Fruit fly (Drosophila melanogaster) whole organism, embryonic: ENCODE measurements around the gene CG32170.

ENCODE experiments used
- B-H2 ChIP-seq: fragments of 200-800 bp; sonication (Bioruptor generic); optimal IDR thresholded peaks from 2 replicates; lab custom pipeline; 2018; ENCODE audit warnings: missing biosample characterization, mild to moderate bottlenecking, missing genetic modification characterization
- CG10321 ChIP-seq: fragments of 200-800 bp; sonication (Bioruptor generic); IDR thresholded peaks from 2 replicates; pipeline ENCODE4 v1.3.6; 2022; ENCODE audit warnings: missing biosample characterization, missing genetic modification characterization
- CG11456 ChIP-seq: fragments of 200-800 bp; sonication (Bioruptor generic); IDR thresholded peaks from 3 replicates; pipeline ENCODE4 v1.3.6; 2022; ENCODE audit warnings: missing biosample characterization, missing genetic modification characterization
- CG11696 ChIP-seq: fragments of 200-800 bp; sonication (Bioruptor generic); IDR thresholded peaks from 2 replicates; pipeline ENCODE4 v1.3.6; 2022; ENCODE audit warnings: missing biosample characterization, missing genetic modification characterization
- CG12236 ChIP-seq: fragments of 200-800 bp; sonication (Bioruptor generic); optimal IDR thresholded peaks from 2 replicates; lab custom pipeline; 2016; ENCODE audit warnings: missing biosample characterization, missing genetic modification characterization
- CG12769 ChIP-seq: fragments of 200-800 bp; sonication (Bioruptor generic); optimal IDR thresholded peaks from 2 replicates; lab custom pipeline; 2019; ENCODE audit warnings: missing biosample characterization, mild to moderate bottlenecking, missing genetic modification characterization, moderate library complexity
- CG13296 ChIP-seq: fragments of 200-800 bp; sonication (Bioruptor generic); optimal IDR thresholded peaks from 3 replicates; lab custom pipeline; 2018; ENCODE audit warnings: missing biosample characterization, mild to moderate bottlenecking, missing genetic modification characterization
- CG1602 ChIP-seq: fragments of 200-800 bp; sonication (Bioruptor generic); optimal IDR thresholded peaks from 3 replicates; lab custom pipeline; 2016; ENCODE audit warnings: missing biosample characterization, missing genetic modification characterization
- CG18262 ChIP-seq: fragments of 200-800 bp; optimal IDR thresholded peaks from 3 replicates; lab custom pipeline; 2019; ENCODE audit warnings: missing biosample characterization, mild to moderate bottlenecking, missing genetic modification characterization, moderate library complexity
- CG2116 ChIP-seq: fragments of 200-800 bp; sonication (Bioruptor generic); optimal IDR thresholded peaks from 3 replicates; lab custom pipeline; 2018; ENCODE audit warnings: missing biosample characterization, mild to moderate bottlenecking, missing genetic modification characterization
- CG2129 ChIP-seq: fragments of 200-800 bp; sonication (Bioruptor generic); IDR thresholded peaks from 2 replicates; pipeline ENCODE4 v1.3.6; 2022; ENCODE audit warnings: missing biosample characterization, missing genetic modification characterization; ENCODE audit not compliant: partially characterized antibody
- CG31365 ChIP-seq: fragments of 200-800 bp; sonication (Bioruptor generic); optimal IDR thresholded peaks from 2 replicates; lab custom pipeline; 2018; ENCODE audit warnings: missing biosample characterization, mild to moderate bottlenecking, missing genetic modification characterization
- CG5245 ChIP-seq: fragments of 200-800 bp; sonication (Bioruptor generic); optimal IDR thresholded peaks from 3 replicates; lab custom pipeline; 2016; ENCODE audit warnings: missing biosample characterization, missing genetic modification characterization
- CG6689 ChIP-seq: fragments of 200-800 bp; sonication (Bioruptor generic); IDR thresholded peaks from 2 replicates; pipeline ENCODE4 v1.3.6; 2022; ENCODE audit warnings: missing biosample characterization, missing genetic modification characterization
- CG7963 ChIP-seq: fragments of 200-800 bp; sonication (Bioruptor generic); IDR thresholded peaks from 3 replicates; pipeline ENCODE4 v1.3.6; 2022; ENCODE audit warnings: missing biosample characterization, missing genetic modification characterization; ENCODE audit not compliant: partially characterized antibody
- CG8478 ChIP-seq: fragments of >200 bp; optimal IDR thresholded peaks from 2 replicates; lab custom pipeline; 2018
- CTCF ChIP-seq: fragments of 200-800 bp; sonication (Bioruptor generic); optimal IDR thresholded peaks from 2 replicates; lab custom pipeline; 2017; ENCODE audit warnings: missing biosample characterization, mild to moderate bottlenecking, missing genetic modification characterization, moderate library complexity
- Dp ChIP-seq: fragments of 200-800 bp; sonication (Bioruptor generic); optimal IDR thresholded peaks from 2 replicates; lab custom pipeline; 2018; ENCODE audit warnings: missing biosample characterization, mild to moderate bottlenecking, missing genetic modification characterization, moderate library complexity
- Hmr ChIP-seq: fragments of 200-800 bp; sonication (Bioruptor generic); optimal IDR thresholded peaks from 3 replicates; lab custom pipeline; 2017; ENCODE audit warnings: mild to moderate bottlenecking, missing biosample characterization, missing genetic modification reagents, missing genetic modification characterization
- Mrtf ChIP-seq: fragments of 200-800 bp; sonication (Bioruptor generic); IDR thresholded peaks from 3 replicates; pipeline ENCODE4 v1.3.6; 2022; ENCODE audit warnings: missing biosample characterization, missing genetic modification characterization
- Opbp ChIP-seq: fragments of 200-800 bp; sonication (Bioruptor generic); IDR thresholded peaks from 3 replicates; pipeline ENCODE4 v1.3.6; 2022; ENCODE audit warnings: missing biosample characterization, missing genetic modification characterization; ENCODE audit not compliant: partially characterized antibody
- Optix ChIP-seq: fragments of 200-800 bp; sonication (Bioruptor generic); IDR thresholded peaks from 3 replicates; pipeline ENCODE4 v1.3.6; 2022; ENCODE audit warnings: missing biosample characterization, missing genetic modification characterization
- TFAM ChIP-seq: fragments of 200-800 bp; sonication (Bioruptor generic); optimal IDR thresholded peaks from 2 replicates; lab custom pipeline; 2017; ENCODE audit warnings: missing biosample characterization, missing genetic modification characterization, inconsistent platforms
- abd-A ChIP-seq: fragments of 200-800 bp; sonication (Bioruptor generic); optimal IDR thresholded peaks from 3 replicates; lab custom pipeline; 2019; ENCODE audit warnings: missing biosample characterization, mild to moderate bottlenecking, missing genetic modification characterization, moderate library complexity
- amos ChIP-seq: fragments of 200-800 bp; sonication (Bioruptor generic); IDR thresholded peaks from 2 replicates; pipeline ENCODE4 v1.3.6; 2022; ENCODE audit warnings: missing biosample characterization, missing genetic modification characterization; ENCODE audit not compliant: partially characterized antibody
- br ChIP-seq: fragments of >200 bp; optimal IDR thresholded peaks from 2 replicates; lab custom pipeline; 2017
- bsh ChIP-seq, 2 experiments: fragments of 200-800 bp; sonication (Bioruptor generic); optimal IDR thresholded peaks; 2 replicates each; lab custom pipeline; 2017 to 2018; ENCODE audit warnings: mild to moderate bottlenecking in 2 of 2, missing biosample characterization in 2 of 2, missing genetic modification characterization in 2 of 2, moderate library complexity in 1 of 2
- chinmo ChIP-seq: fragments of 200-800 bp; sonication (Bioruptor generic); IDR thresholded peaks from 4 replicates; pipeline ENCODE4 v1.3.6; 2022; ENCODE audit warnings: missing biosample characterization, missing genetic modification characterization; ENCODE audit not compliant: partially characterized antibody
- ci ChIP-seq: fragments of 200-800 bp; sonication (Bioruptor generic); IDR thresholded peaks from 3 replicates; pipeline ENCODE4 v1.3.6; 2022; ENCODE audit warnings: missing biosample characterization, missing genetic modification characterization
- crol ChIP-seq: fragments of 200-800 bp; sonication (Bioruptor generic); IDR thresholded peaks from 2 replicates; pipeline ENCODE4 v1.3.6; 2022; ENCODE audit warnings: missing biosample characterization, missing genetic modification characterization
- crp ChIP-seq, 2 experiments: fragments of 200-800 bp; sonication (Bioruptor generic); optimal IDR thresholded peaks; 2 replicates in 1 of 2; 3 replicates in 1 of 2; lab custom pipeline; 2017; ENCODE audit warnings: missing biosample characterization in 2 of 2, missing genetic modification characterization in 2 of 2, mild to moderate bottlenecking in 1 of 2, moderate library complexity in 1 of 2
- dysf ChIP-seq: fragments of 200-800 bp; sonication (Bioruptor generic); IDR thresholded peaks from 3 replicates; pipeline ENCODE4 v1.3.6; 2022; ENCODE audit warnings: missing biosample characterization, missing genetic modification characterization
- eve ChIP-seq, 2 experiments: fragments of >200 bp; optimal IDR thresholded peaks; 2 replicates each; lab custom pipeline; 2017; ENCODE audit warnings: missing biosample characterization in 2 of 2, missing genetic modification characterization in 2 of 2
- eyg ChIP-seq: fragments of 200-800 bp; sonication (Bioruptor generic); optimal IDR thresholded peaks from 3 replicates; lab custom pipeline; 2016; ENCODE audit warnings: missing biosample characterization, missing genetic modification characterization
- lilli ChIP-seq: fragments of 200-800 bp; sonication (Bioruptor generic); optimal IDR thresholded peaks from 3 replicates; lab custom pipeline; 2016; ENCODE audit warnings: missing biosample characterization, missing genetic modification characterization
- nom ChIP-seq: fragments of 200-800 bp; sonication (Bioruptor generic); optimal IDR thresholded peaks from 2 replicates; lab custom pipeline; 2017; ENCODE audit warnings: missing biosample characterization, missing genetic modification characterization, mild to moderate bottlenecking, moderate library complexity, missing genetic modification reagents
- org-1 ChIP-seq: fragments of 200-800 bp; sonication (Bioruptor generic); optimal IDR thresholded peaks from 2 replicates; lab custom pipeline; 2017; ENCODE audit warnings: missing biosample characterization, missing genetic modification characterization
- p53 ChIP-seq: fragments of 200-800 bp; sonication (Bioruptor generic); optimal IDR thresholded peaks from 2 replicates; lab custom pipeline; 2016; ENCODE audit warnings: missing biosample characterization, missing genetic modification characterization
- run ChIP-seq: fragments of 200-800 bp; sonication (Bioruptor generic); optimal IDR thresholded peaks from 3 replicates; lab custom pipeline; 2018; ENCODE audit warnings: missing biosample characterization, mild to moderate bottlenecking, missing genetic modification characterization
- sd ChIP-seq: fragments of 200-800 bp; sonication (Bioruptor generic); optimal IDR thresholded peaks from 3 replicates; lab custom pipeline; 2018; ENCODE audit warnings: missing biosample characterization, mild to moderate bottlenecking, missing genetic modification characterization, moderate library complexity
- sens ChIP-seq: fragments of 200-800 bp; sonication (Bioruptor generic); peaks from one replicate; lab custom pipeline; 2016; ENCODE audit warnings: missing biosample characterization, missing genetic modification characterization
- so ChIP-seq: fragments of 200-800 bp; sonication (Bioruptor generic); IDR thresholded peaks from 3 replicates; pipeline ENCODE4 v1.3.6; 2022; ENCODE audit warnings: missing biosample characterization, missing genetic modification characterization
- tgo ChIP-seq: fragments of 200-800 bp; sonication (Bioruptor generic); IDR thresholded peaks from 3 replicates; pipeline ENCODE4 v1.3.6; 2022; ENCODE audit warnings: missing biosample characterization, missing genetic modification characterization
- tll ChIP-seq, 2 experiments: fragments of 200-800 bp in 1 of 2; fragments of >200 bp in 1 of 2; sonication (Bioruptor generic) in 1 of 2; optimal IDR thresholded peaks; 2 replicates each; lab custom pipeline; 2017 to 2019; ENCODE audit warnings: missing biosample characterization in 2 of 2, missing genetic modification characterization in 2 of 2, mild to moderate bottlenecking in 1 of 2, moderate library complexity in 1 of 2
- vnd ChIP-seq: fragments of 200-800 bp; sonication (Bioruptor generic); IDR thresholded peaks from 3 replicates; pipeline ENCODE4 v1.3.6; 2022; ENCODE audit warnings: missing biosample characterization, missing genetic modification characterization; ENCODE audit not compliant: partially characterized antibody
- zen ChIP-seq: fragments of 200-800 bp; sonication (Bioruptor generic); optimal IDR thresholded peaks from 3 replicates; lab custom pipeline; 2018; ENCODE audit warnings: missing biosample characterization, mild to moderate bottlenecking, missing genetic modification characterization, moderate library complexity

Gene CG32170

DNA sequence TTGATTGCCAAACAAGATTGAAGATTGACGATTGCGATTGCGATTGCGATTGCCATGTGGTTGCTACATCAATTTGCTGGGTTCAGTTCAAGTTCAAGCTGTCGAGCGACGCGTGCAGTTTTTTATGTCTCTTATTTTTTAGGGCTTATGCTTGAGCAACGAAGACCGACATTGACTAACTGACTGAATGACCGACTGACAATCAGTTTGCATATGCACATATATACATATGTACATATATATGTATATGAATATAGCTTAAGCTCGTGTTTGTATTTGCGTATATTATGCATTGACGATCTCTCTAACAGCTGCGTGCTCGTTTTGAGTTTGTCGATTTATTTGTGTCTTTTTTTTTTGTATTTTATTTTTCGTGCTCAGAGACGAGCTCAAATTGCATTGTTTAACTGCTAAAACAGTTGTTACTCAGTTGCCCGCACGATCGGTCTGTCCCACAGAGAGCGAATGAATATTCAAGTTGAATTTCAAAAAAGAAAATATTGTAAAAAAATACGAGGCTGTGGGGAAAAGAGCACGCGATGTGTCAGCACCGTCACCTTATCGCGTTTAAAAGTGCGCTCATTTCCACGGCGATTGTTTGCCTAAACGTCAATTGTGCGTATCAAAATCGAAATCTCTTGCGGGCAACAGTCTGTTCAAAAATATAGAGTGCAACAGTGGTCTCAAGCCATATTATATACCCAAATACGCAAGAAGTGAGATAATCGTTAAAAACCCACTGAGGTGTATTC lies 9.2 kb downstream of the CG32170 start (continued):
- TF ChIP-seq CG1602 (GFP tag; lab: Kevin White, UChicago) (no peak), bsh (GFP tag; optimal IDR thresholded peaks at IDR 0.05; lab: Kevin White, UChicago) (no peak), CG18262 (tag; lab: Kevin White, UChicago) (no peak), run (tag; lab: Kevin White, UChicago) (no peak), CG7963 (GFP tag; lab: Robert Waterston, UW) (no peak), CG2129 (GFP tag; lab: Robert Waterston, UW) (no peak), CG8478 (lab: Kevin White, UChicago) (no peak)
- TF ChIP-seq, all 482 proteins: peak for 13

DNA sequence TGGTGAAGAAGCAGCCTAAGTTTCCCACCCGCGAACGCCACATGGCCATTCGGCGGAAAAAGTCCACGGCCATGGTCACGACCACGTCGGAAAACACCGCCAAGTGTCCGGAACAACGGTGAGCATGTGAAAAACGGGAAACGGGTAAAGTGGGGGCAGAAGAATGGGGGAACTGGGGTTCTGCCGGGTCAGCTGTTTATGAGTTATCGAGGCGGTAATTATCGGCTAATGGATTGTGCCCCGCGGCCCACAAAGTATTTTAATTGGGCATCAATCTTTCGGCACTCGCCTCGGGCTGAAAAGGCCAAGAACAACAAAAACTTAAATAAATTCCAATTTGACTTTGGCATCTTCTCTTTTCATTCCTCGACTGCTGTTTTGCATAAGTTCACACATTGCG lies 10.2 kb downstream of the CG32170 start:
- TF ChIP-seq crol (GFP tag; lab: Robert Waterston, UW) = peak; percentile 65; the same call in 1 of the 2 replicates
- TF ChIP-seq br (lab: Kevin White, UChicago) = no peak
- TF ChIP-seq abd-A (tag; lab: Kevin White, UChicago) = peak; percentile 67
- no peak for TF ChIP-seq zen
- no peak for TF ChIP-seq CG5245 (GFP tag; lab: Kevin White, UChicago)
- 0 out of 3 replicates have a peak, but pooled peaks have one; percentile 26 for TF ChIP-seq ci (GFP tag; lab: Robert Waterston, UW)
- no peak for TF ChIP-seq Optix (GFP tag; lab: Robert Waterston, UW)
- no peak for TF ChIP-seq Mrtf (GFP tag; lab: Robert Waterston, UW)
- no peak for TF ChIP-seq CG12236 (GFP tag; lab: Kevin White, UChicago)
- no peak for TF ChIP-seq TFAM
- no peak for TF ChIP-seq Opbp (GFP tag; lab: Robert Waterston, UW)
- TF ChIP-seq CG6689 = no peak
- no peak for TF ChIP-seq amos
- no peak for TF ChIP-seq vnd (GFP tag; lab: Robert Waterston, UW)
- TF ChIP-seq sd (tag; lab: Kevin White, UChicago) = peak; percentile 78
- TF ChIP-seq Hmr (GFP tag; lab: Kevin White, UChicago) = no peak
- no peak for TF ChIP-seq Dp (GFP tag; lab: Kevin White, UChicago)
- no peak for TF ChIP-seq CG11696
- TF ChIP-seq tll (GFP tag; optimal IDR thresholded peaks at IDR 0.05; lab: Kevin White, UChicago) = no peak
- no peak for TF ChIP-seq eve (GFP tag; optimal IDR thresholded peaks at IDR 0.05; lab: Kevin White, UChicago)
- TF ChIP-seq CG13296 (GFP tag; lab: Kevin White, UChicago) = no peak
- TF ChIP-seq CG10321 (GFP tag; lab: Robert Waterston, UW) = 0 out of 2 replicates have a peak, but pooled peaks have one; percentile 25
- TF ChIP-seq so (GFP tag; lab: Robert Waterston, UW) = 0 out of 3 replicates have a peak, but pooled peaks have one; percentile 18
- TF ChIP-seq tgo (GFP tag; lab: Robert Waterston, UW) = no peak
- TF ChIP-seq CG2116 (GFP tag; lab: Kevin White, UChicago) = no peak
- TF ChIP-seq dysf (GFP tag; lab: Robert Waterston, UW) = no peak
- peak in 1 of 2 experiments; percentile 4 for TF ChIP-seq crp (GFP tag; optimal IDR thresholded peaks at IDR 0.05; lab: Kevin White, UChicago)
- TF ChIP-seq org-1 (GFP tag; lab: Kevin White, UChicago) = peak; percentile 25
- peak; percentile 73 for TF ChIP-seq CG12769 (tag; lab: Kevin White, UChicago)
- TF ChIP-seq chinmo = 0 out of 4 replicates have a peak, but pooled peaks have one; percentile 6
- TF ChIP-seq lilli (GFP tag; lab: Kevin White, UChicago) = no peak
- 0 out of 3 replicates have a peak, but pooled peaks have one; percentile 12 for TF ChIP-seq CG11456
- TF ChIP-seq B-H2 (GFP tag; lab: Kevin White, UChicago) = no peak
- no peak for TF ChIP-seq p53 (GFP tag; lab: Kevin White, UChicago)
- no peak for TF ChIP-seq nom (GFP tag; lab: Kevin White, UChicago)
- TF ChIP-seq sens (GFP tag; lab: Kevin White, UChicago) = no peak
- TF ChIP-seq CTCF (GFP tag; lab: Kevin White, UChicago) = peak; percentile 15
- TF ChIP-seq CG31365 = no peak
- no peak for TF ChIP-seq eyg
